Worm (Caenorhabditis elegans): ENCODE results near the gene ZK1058.3.

The ZK1058.3 gene

DNA sequence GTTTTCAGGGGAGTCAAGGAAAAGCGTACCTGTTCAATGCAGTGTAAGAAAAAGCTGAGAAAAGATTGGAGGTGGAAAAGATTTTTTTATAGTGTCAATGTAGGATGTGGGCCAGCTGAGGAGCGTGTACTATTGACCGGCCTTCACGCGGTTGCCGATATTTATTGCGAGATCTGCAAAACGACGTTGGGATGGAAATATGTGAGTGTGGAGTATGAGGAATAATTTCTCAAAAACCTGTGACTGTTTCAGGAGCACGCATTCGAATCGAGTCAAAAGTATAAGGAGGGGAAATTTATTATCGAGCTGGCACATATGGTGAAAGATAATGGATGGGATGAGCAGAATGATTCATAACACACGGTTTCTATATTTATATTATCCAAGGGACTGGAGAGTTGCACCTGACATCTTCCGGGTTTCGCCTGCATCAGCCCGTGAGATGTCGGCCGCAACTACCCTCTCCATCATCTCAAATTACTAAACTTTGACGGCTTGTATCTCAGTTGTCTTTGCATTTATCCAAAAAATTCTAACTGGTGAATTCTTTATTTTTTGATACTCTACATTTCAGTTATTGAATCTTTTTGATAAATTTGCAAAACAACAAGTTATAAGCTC lies 38.6 kb downstream of the ZK1058.3 start:
- TF ChIP-seq hlh-15 (tag; optimal IDR thresholded peaks at IDR 0.05) (no peak), hlh-30 (tag; optimal IDR thresholded peaks at IDR 0.05; ENCODE audit: insufficient read depth) (no peak), mec-3 (tag; optimal IDR thresholded peaks at IDR 0.05; ENCODE audit: borderline replicate concordance) (no peak), ceh-30 (tag; optimal IDR thresholded peaks at IDR 0.05) (no peak), ttx-3 (tag; optimal IDR thresholded peaks at IDR 0.05) (no peak), sox-2 (GFP tag; IDR thresholded peaks at IDR 0.05) (no peak), elt-4 (tag; optimal IDR thresholded peaks at IDR 0.05) (no peak), unc-55 (GFP tag; optimal IDR thresholded peaks at IDR 0.05) (no peak), tbx-7 (tag; optimal IDR thresholded peaks at IDR 0.05) (no peak), pros-1 (tag; optimal IDR thresholded peaks at IDR 0.05) (no peak), che-1 (tag; optimal IDR thresholded peaks at IDR 0.05) (no peak)

DNA sequence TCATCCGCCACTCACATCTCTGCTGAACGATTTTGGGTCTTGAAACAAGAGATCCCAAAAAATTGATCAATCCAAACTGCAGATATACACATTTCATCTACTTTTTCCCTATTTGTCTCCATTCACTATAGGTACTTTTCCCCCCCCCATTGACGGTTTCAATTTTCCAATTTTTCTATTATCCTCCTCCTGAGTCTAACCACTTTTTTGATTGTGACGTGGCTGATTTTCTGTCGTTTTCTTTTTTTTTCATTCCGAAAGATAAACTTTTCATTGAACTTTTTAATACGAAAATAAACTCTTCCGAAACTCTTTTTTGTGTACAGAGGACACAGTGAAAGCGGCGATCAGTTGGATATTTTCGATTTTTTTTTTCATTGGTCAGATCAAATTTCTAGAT lies 39.2 kb downstream of the ZK1058.3 start:
- TF ChIP-seq nhr-232 (tag; optimal IDR thresholded peaks at IDR 0.05) (no peak), fkh-6 (tag; optimal IDR thresholded peaks at IDR 0.05) (no peak), syd-9 (tag; optimal IDR thresholded peaks at IDR 0.05) (no peak), ets-4 (tag; optimal IDR thresholded peaks at IDR 0.05) (no peak), sox-2 (GFP tag; IDR thresholded peaks at IDR 0.05) (no peak), ahr-1 (tag; optimal IDR thresholded peaks at IDR 0.05) (no peak), pqm-1 (tag; optimal IDR thresholded peaks at IDR 0.05) (no peak), K09A11.1 (tag; optimal IDR thresholded peaks at IDR 0.05; ENCODE audit: insufficient read depth) (no peak), unc-3 (GFP tag; conservative IDR thresholded peaks at IDR 0.05) (no peak), unc-3 (tag; optimal IDR thresholded peaks at IDR 0.05) (no peak), unc-55 (GFP tag; optimal IDR thresholded peaks at IDR 0.05) (no peak)

DNA sequence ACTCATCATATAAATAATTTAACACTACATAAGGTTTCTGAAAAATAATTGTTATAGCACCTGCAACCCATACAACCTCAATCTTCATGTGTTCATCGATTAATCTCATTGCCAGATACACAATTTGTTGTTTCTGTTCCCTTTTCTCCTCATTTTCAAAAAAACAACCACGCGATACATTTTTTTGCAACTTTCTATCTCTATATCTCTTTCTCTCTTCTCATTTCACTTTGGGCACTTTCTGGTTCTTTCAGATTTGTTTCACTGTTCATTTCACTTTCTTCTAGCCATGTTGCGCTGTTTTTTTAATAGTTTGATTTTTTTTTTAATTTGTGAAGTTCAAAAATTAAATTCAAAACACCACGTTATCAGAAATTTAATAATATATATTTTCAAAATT lies 40.5 kb downstream of the ZK1058.3 start:
- TF ChIP-seq sox-4 (tag; optimal IDR thresholded peaks at IDR 0.05) (no peak), ahr-1 (tag; optimal IDR thresholded peaks at IDR 0.05) (no peak), pha-4 (tag; optimal IDR thresholded peaks at IDR 0.05) (no peak), ceh-24 (tag; optimal IDR thresholded peaks at IDR 0.05) (no peak), pha-2 (tag; optimal IDR thresholded peaks at IDR 0.05) (no peak), che-1 (tag; optimal IDR thresholded peaks at IDR 0.05) (no peak), elt-2 (tag; optimal IDR thresholded peaks at IDR 0.05) (no peak), ceh-34 (tag; optimal IDR thresholded peaks at IDR 0.05) (no peak), odd-2 (tag; optimal IDR thresholded peaks at IDR 0.05) (no peak), eyg-1 (tag; optimal IDR thresholded peaks at IDR 0.05) (no peak), ref-2 (tag; optimal IDR thresholded peaks at IDR 0.05) (no peak), pqm-1 (tag; optimal IDR thresholded peaks at IDR 0.05) (no peak), gmeb-2 (tag; optimal IDR thresholded peaks at IDR 0.05) (no peak), pag-3 (tag; optimal IDR thresholded peaks at IDR 0.05; ENCODE audit: borderline replicate concordance) (no peak), fkh-10 (GFP tag; optimal IDR thresholded peaks at IDR 0.05) (no peak), zip-5 (tag; optimal IDR thresholded peaks at IDR 0.05) (no peak), nfya-1 (tag; optimal IDR thresholded peaks at IDR 0.05) (no peak), ceh-6 (GFP tag; optimal IDR thresholded peaks at IDR 0.05) (no peak)

DNA sequence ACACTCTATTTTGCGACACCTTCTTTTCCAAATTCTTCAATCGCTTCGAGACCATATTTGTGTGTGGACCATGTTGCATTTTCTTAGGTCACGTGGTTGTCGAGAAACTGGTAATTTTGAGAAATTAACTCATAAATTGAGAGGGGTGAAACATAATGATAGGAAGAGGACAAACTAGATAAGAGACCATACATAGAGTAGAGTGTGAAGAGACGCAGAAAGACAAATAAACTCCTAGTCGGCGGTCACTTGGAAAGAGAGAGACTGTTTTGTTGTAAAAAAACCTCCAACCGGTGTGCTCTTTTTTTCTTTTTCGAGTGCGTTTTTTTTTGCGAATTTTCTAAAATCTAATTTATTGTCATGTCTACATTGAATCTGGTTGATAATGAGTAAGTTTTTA lies 41.3 kb downstream of the ZK1058.3 start, which contains the start of gene R10E9.3:
R10E9.3 (plus strand) TSS at position 235 of the 400 bp plus-strand sequence.
- TF ChIP-seq ceh-30 (tag; optimal IDR thresholded peaks at IDR 0.05) (no peak), ceh-19 (GFP tag; optimal IDR thresholded peaks at IDR 0.05) (no peak), nhr-232 (tag; optimal IDR thresholded peaks at IDR 0.05) (no peak), hlh-30 (tag; optimal IDR thresholded peaks at IDR 0.05; ENCODE audit: insufficient read depth) (peak; percentile 31), ceh-6 (GFP tag; optimal IDR thresholded peaks at IDR 0.05) (no peak), dmd-4 (tag; optimal IDR thresholded peaks at IDR 0.05; ENCODE audit: borderline replicate concordance) (no peak), lim-6 (tag; optimal IDR thresholded peaks at IDR 0.05) (no peak), gmeb-2 (tag; optimal IDR thresholded peaks at IDR 0.05) (no peak), fkh-10 (GFP tag; optimal IDR thresholded peaks at IDR 0.05) (no peak), pha-2 (tag; optimal IDR thresholded peaks at IDR 0.05) (no peak), sdc-2 (tag; optimal IDR thresholded peaks at IDR 0.05) (no peak), eyg-1 (tag; optimal IDR thresholded peaks at IDR 0.05) (no peak), rnt-1 (tag; optimal IDR thresholded peaks at IDR 0.05) (no peak), ceh-2 (tag; optimal IDR thresholded peaks at IDR 0.05) (no peak), pax-1 (tag; optimal IDR thresholded peaks at IDR 0.05) (no peak), ref-2 (tag; optimal IDR thresholded peaks at IDR 0.05) (no peak), ama-1 (optimal IDR thresholded peaks at IDR 0.05) (no peak), elt-2 (tag; optimal IDR thresholded peaks at IDR 0.05) (peak; percentile 34)
